Fruit fly (Drosophila melanogaster): ENCODE results near the gene CG14441.

CG14441 gene

DNA sequence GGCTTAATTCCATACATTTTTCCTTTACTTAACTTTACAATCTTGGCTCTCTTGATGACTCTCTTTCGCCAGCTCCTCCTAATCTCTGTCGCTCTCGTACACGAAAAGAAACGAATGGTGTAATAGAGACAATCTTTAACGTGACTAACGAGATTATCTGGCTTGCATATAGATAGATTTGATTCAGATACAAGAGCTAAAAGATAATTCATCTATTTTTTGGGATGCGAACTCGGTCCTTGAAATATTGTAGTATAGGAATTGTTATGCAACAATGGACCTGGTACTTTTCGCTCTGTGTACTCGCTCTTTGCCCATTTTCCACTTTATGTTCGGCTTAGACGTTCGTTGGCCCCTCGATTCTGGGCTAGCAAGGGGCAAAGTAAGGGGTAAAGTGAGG is 12.0 kb downstream of the CG14441 start (continued):
- TF ChIP-seq emc (GFP tag; optimal IDR thresholded peaks at IDR 0.05): peak; percentile 43
- TF ChIP-seq hkb (optimal IDR thresholded peaks at IDR 0.05): no peak
- TF ChIP-seq hkb (GFP tag; IDR thresholded peaks at IDR 0.05): peak; percentile 85
- TF ChIP-seq stc (GFP tag; IDR thresholded peaks at IDR 0.05): peak; percentile 48
- no peak for TF ChIP-seq chinmo (GFP tag; IDR thresholded peaks at IDR 0.05; ENCODE audit: partially characterized antibody)
- peak; percentile 61 for TF ChIP-seq crc (GFP tag; optimal IDR thresholded peaks at IDR 0.05)
- peak; percentile 84 for TF ChIP-seq CG15269 (tag; optimal IDR thresholded peaks at IDR 0.05)
- peak; percentile 51 for TF ChIP-seq onecut (GFP tag; IDR thresholded peaks at IDR 0.05)
- TF ChIP-seq fd96Cb (tag; optimal IDR thresholded peaks at IDR 0.05): peak; percentile 81
- peak; percentile 58 for TF ChIP-seq HmgD (GFP tag; optimal IDR thresholded peaks at IDR 0.05)
- TF ChIP-seq Meics (GFP tag; optimal IDR thresholded peaks at IDR 0.05): peak; percentile 81
- TF ChIP-seq chn (GFP tag; optimal IDR thresholded peaks at IDR 0.05): peak; percentile 12
- TF ChIP-seq Awh (GFP tag; IDR thresholded peaks at IDR 0.05): peak; percentile 71
- TF ChIP-seq odd (GFP tag; optimal IDR thresholded peaks at IDR 0.05): peak; percentile 63
- peak; percentile 92 for TF ChIP-seq Drgx (GFP tag; IDR thresholded peaks at IDR 0.05)
- peak; percentile 24 for TF ChIP-seq TFAM (GFP tag; optimal IDR thresholded peaks at IDR 0.05)
- TF ChIP-seq CG3838 (GFP tag; optimal IDR thresholded peaks at IDR 0.05): no peak
- TF ChIP-seq CG16863 (GFP tag; optimal IDR thresholded peaks at IDR 0.05): peak; percentile 82
- TF ChIP-seq Dbx (GFP tag; IDR thresholded peaks at IDR 0.05): peak; percentile 65; the same call in 2 of the 3 replicates
- TF ChIP-seq CG6854 (GFP tag; optimal IDR thresholded peaks at IDR 0.05): peak; percentile 67
- no peak for TF ChIP-seq HLH4C (GFP tag; IDR thresholded peaks at IDR 0.05; ENCODE audit: partially characterized antibody)
- peak; percentile 27; the same call in 1 of the 3 replicates for TF ChIP-seq CG11560 (tag; IDR thresholded peaks at IDR 0.05)
- peak; percentile 70 for TF ChIP-seq CG8089 (GFP tag; optimal IDR thresholded peaks at IDR 0.05)
- TF ChIP-seq Opbp (GFP tag; IDR thresholded peaks at IDR 0.05; ENCODE audit: partially characterized antibody): no peak
- no peak for TF ChIP-seq BEAF-32 (GFP tag; optimal IDR thresholded peaks at IDR 0.05)
- TF ChIP-seq CG1602 (GFP tag; optimal IDR thresholded peaks at IDR 0.05): peak; percentile 49
- peak; percentile 58 for TF ChIP-seq CG9876 (GFP tag; optimal IDR thresholded peaks at IDR 0.05)
- TF ChIP-seq nerfin-1 (tag; optimal IDR thresholded peaks at IDR 0.05): peak; percentile 45
- no peak for TF ChIP-seq sna (GFP tag; IDR thresholded peaks at IDR 0.05; ENCODE audit: partially characterized antibody)
- peak; percentile 84 for TF ChIP-seq Antp (GFP tag; optimal IDR thresholded peaks at IDR 0.05)
- 0 out of 2 replicates have a peak, but pooled peaks have one; percentile 46 for TF ChIP-seq CG32767 (GFP tag; IDR thresholded peaks at IDR 0.05)
- TF ChIP-seq CG2875 (GFP tag; optimal IDR thresholded peaks at IDR 0.05): peak; percentile 79
- peak; percentile 79 for TF ChIP-seq tgo (GFP tag; IDR thresholded peaks at IDR 0.05)
- TF ChIP-seq Bgb (GFP tag; IDR thresholded peaks at IDR 0.05; ENCODE audit: partially characterized antibody): no peak
- TF ChIP-seq CG3281 (GFP tag; optimal IDR thresholded peaks at IDR 0.05): peak; percentile 81
- peak; percentile 43 for TF ChIP-seq CG17186 (GFP tag; optimal IDR thresholded peaks at IDR 0.05)
- peak; percentile 98 for TF ChIP-seq Med (GFP tag)
- TF ChIP-seq Mrtf (GFP tag; IDR thresholded peaks at IDR 0.05): peak; percentile 68; the same call in 2 of the 3 replicates
- peak; percentile 46 for TF ChIP-seq CG4404 (GFP tag; IDR thresholded peaks at IDR 0.05)
- peak; percentile 43 for TF ChIP-seq CG17802 (tag; optimal IDR thresholded peaks at IDR 0.05)
- no peak for TF ChIP-seq D (optimal IDR thresholded peaks at IDR 0.05)
- peak; percentile 70 for TF ChIP-seq D (GFP tag; optimal IDR thresholded peaks at IDR 0.05)
- TF ChIP-seq dm (GFP tag; optimal IDR thresholded peaks at IDR 0.05): peak; percentile 50
- TF ChIP-seq pb (GFP tag; optimal IDR thresholded peaks at IDR 0.05): peak; percentile 84
- TF ChIP-seq Ptx1 (GFP tag; IDR thresholded peaks at IDR 0.05): peak; percentile 79
- peak; percentile 40 for TF ChIP-seq CG10543 (GFP tag; optimal IDR thresholded peaks at IDR 0.05)
- TF ChIP-seq otp (GFP tag; IDR thresholded peaks at IDR 0.05): 0 out of 3 replicates have a peak, but pooled peaks have one; percentile 56
- TF ChIP-seq Ets65A (GFP tag): peak; percentile 97
- TF ChIP-seq zfh2 (GFP tag; optimal IDR thresholded peaks at IDR 0.05): peak; percentile 66
- peak; percentile 66 for TF ChIP-seq shn (GFP tag; optimal IDR thresholded peaks at IDR 0.05)
- TF ChIP-seq NK7.1 (GFP tag; optimal IDR thresholded peaks at IDR 0.05): peak; percentile 61
- TF ChIP-seq cg (GFP tag; optimal IDR thresholded peaks at IDR 0.05): no peak

Measured in whole organism, embryonic.